Worm (Caenorhabditis elegans) whole organism, mixed stage, embryonic: ENCODE measurements around the gene bud-13.

Experiments
- M03D4.4 ChIP-seq: sonication (generic microtip); optimal IDR thresholded peaks from 2 replicates; lab custom pipeline; 2017; ENCODE audit warnings: mild to moderate bottlenecking, missing genetic modification characterization, missing compliant biosample characterization
- elt-1 ChIP-seq: sonication (generic microtip); optimal IDR thresholded peaks from 2 replicates; lab custom pipeline; 2017; ENCODE audit warnings: missing genetic modification characterization, mild to moderate bottlenecking, missing compliant biosample characterization, antibody characterized with exemption, moderate library complexity, borderline replicate concordance; ENCODE audit not compliant: insufficient read depth
- elt-3 ChIP-seq: fragments of 150-350 bp; optimal IDR thresholded peaks from 2 replicates; lab custom pipeline; 2014; ENCODE audit warnings: missing biosample characterization, missing genetic modification characterization
- nhr-12 ChIP-seq: fragments of 150-350 bp; optimal IDR thresholded peaks from 2 replicates; lab custom pipeline; 2014; ENCODE audit warnings: missing biosample characterization, missing genetic modification characterization
- nhr-237 ChIP-seq: fragments of 150-350 bp; optimal IDR thresholded peaks from 2 replicates; lab custom pipeline; 2014; ENCODE audit warnings: missing biosample characterization, missing genetic modification characterization
- nhr-28 ChIP-seq: fragments of 150-350 bp; optimal IDR thresholded peaks from 2 replicates; lab custom pipeline; 2014; ENCODE audit warnings: missing biosample characterization, missing genetic modification characterization
- nhr-76 ChIP-seq: sonication (generic microtip); optimal IDR thresholded peaks from 2 replicates; lab custom pipeline; 2017; ENCODE audit warnings: missing biosample characterization, missing genetic modification characterization
- sem-2 ChIP-seq: fragments of 200-800 bp; sonication (Bioruptor generic); optimal IDR thresholded peaks from 2 replicates; lab custom pipeline; 2018; ENCODE audit warnings: mild to moderate bottlenecking, missing genetic modification characterization, missing compliant biosample characterization
- snpc-4 ChIP-seq: fragments of 150-350 bp; optimal IDR thresholded peaks from 2 replicates; lab custom pipeline; 2014; ENCODE audit warnings: missing biosample characterization, missing genetic modification characterization
- sptf-1 ChIP-seq: sonication (generic microtip); optimal IDR thresholded peaks from 2 replicates; lab custom pipeline; 2017; ENCODE audit warnings: mild to moderate bottlenecking, missing genetic modification characterization, moderate library complexity, missing compliant biosample characterization
- unc-62 ChIP-seq: fragments of 150-350 bp; optimal IDR thresholded peaks from 2 replicates; lab custom pipeline; 2014; ENCODE audit warnings: missing biosample characterization, missing genetic modification reagents, missing genetic modification characterization

- TF ChIP-seq elt-1 (tag; lab: Kevin White, UChicago) (no peak), elt-3 (tag; lab: Kevin White, UChicago) (no peak), sem-2 (GFP tag; lab: Kevin White, UChicago) (no peak), nhr-76 (tag; lab: Kevin White, UChicago) (no peak), sptf-1 (tag; lab: Kevin White, UChicago) (no peak), M03D4.4 (tag; lab: Kevin White, UChicago) (no peak), nhr-12 (tag; lab: Kevin White, UChicago) (no peak), nhr-28 (tag; lab: Kevin White, UChicago) (no peak), nhr-237 (tag; lab: Kevin White, UChicago) (no peak), unc-62 (GFP tag; lab: Kevin White, UChicago) (no peak), snpc-4 (tag; lab: Kevin White, UChicago) (no peak)
These were observed 7.3 kb upstream of the bud-13 start for ce11 chrIII:8974835-8975234.
